Worm (Caenorhabditis elegans): Measurements from ENCODE around the gene C43F9.5.

DNA sequence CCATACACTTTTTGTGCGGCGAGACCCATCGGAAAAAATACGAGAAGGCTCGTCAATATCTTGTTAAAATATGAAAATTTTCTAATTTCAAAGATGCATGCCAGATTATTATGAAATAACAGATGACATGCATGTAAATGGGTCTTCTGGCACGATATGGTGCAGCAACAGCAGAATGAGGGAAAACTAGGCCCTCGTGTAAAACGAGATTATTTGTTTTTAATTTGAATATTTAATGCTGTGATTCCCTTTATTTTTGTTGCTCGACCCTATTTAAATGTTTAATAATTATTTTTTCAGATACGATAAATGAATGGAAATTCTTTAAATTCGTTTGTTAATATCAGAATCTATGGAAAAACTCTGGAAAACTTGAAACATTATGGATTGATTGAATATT lies 28.9 kb downstream of the C43F9.5 start, which contains the start of gene him-8:
- TF ChIP-seq lin-11 (tag; optimal IDR thresholded peaks at IDR 0.05), result no peak
- TF ChIP-seq nhr-12 (tag; optimal IDR thresholded peaks at IDR 0.05), result no peak
- no peak for TF ChIP-seq nhr-77 (tag; optimal IDR thresholded peaks at IDR 0.05)
- no peak for TF ChIP-seq nhr-23 (tag; optimal IDR thresholded peaks at IDR 0.05)
- no peak for TF ChIP-seq aly-2 (tag; optimal IDR thresholded peaks at IDR 0.05)
- no peak for TF ChIP-seq nhr-237 (tag; optimal IDR thresholded peaks at IDR 0.05)
- TF ChIP-seq ama-1 (optimal IDR thresholded peaks at IDR 0.05), result no peak
- no peak for TF ChIP-seq nhr-10 (tag; optimal IDR thresholded peaks at IDR 0.05)
- no peak for TF ChIP-seq gmeb-1 (tag; optimal IDR thresholded peaks at IDR 0.05)
- TF ChIP-seq nhr-11 (tag; optimal IDR thresholded peaks at IDR 0.05), result no peak
- TF ChIP-seq unc-39 (tag; optimal IDR thresholded peaks at IDR 0.05), result no peak

Data from whole organism, L2 larva.